Fruit fly (Drosophila melanogaster) whole organism, larva: ENCODE results near the gene CG42371.

Source experiments
- noc ChIP-seq: fragments of 200-800 bp; sonication (Bioruptor generic); optimal IDR thresholded peaks from 3 replicates; lab custom pipeline; 2019; ENCODE audit warnings: missing biosample characterization, mild to moderate bottlenecking, missing genetic modification characterization, moderate library complexity

CG42371 gene

dm6 chr2L:2184129-2184528 lies 32.9 kb downstream of the CG42371 start:
- no peak for TF ChIP-seq noc (tag; lab: Kevin White, UChicago)

dm6 chr2L:2182735-2183340 lies 34.2 kb downstream of the CG42371 start:
- TF ChIP-seq noc (tag; lab: Kevin White, UChicago), result no peak

dm6 chr2L:2181971-2182643 lies 34.9 kb downstream of the CG42371 start:
- TF ChIP-seq noc (tag; lab: Kevin White, UChicago), result no peak

- TF ChIP-seq noc (tag; lab: Kevin White, UChicago), result no peak
Measured at dm6 chr2L:2180665-2181064, 36.4 kb downstream of the CG42371 start.

- TF ChIP-seq noc (tag; lab: Kevin White, UChicago), result peak; percentile 37
Measured at dm6 chr2L:2180120-2180539, 36.9 kb downstream of the CG42371 start.

dm6 chr2L:2179366-2179765 lies 37.7 kb downstream of the CG42371 start:
- TF ChIP-seq noc (tag; lab: Kevin White, UChicago), result peak; percentile 64

- no peak for TF ChIP-seq noc (tag; lab: Kevin White, UChicago)
Measured at dm6 chr2L:2178810-2179143, 38.3 kb downstream of the CG42371 start.

- no peak for TF ChIP-seq noc (tag; lab: Kevin White, UChicago)
Measured at dm6 chr2L:2177969-2178809, 38.9 kb downstream of the CG42371 start, which contains the start of gene aop. TSS of gene aop (minus strand) at chr2L:2178754.

- TF ChIP-seq noc (tag; lab: Kevin White, UChicago), result peak; percentile 38
Measured at dm6 chr2L:2177312-2177968, 39.6 kb downstream of the CG42371 start.

- peak; percentile 95 for TF ChIP-seq noc (tag; lab: Kevin White, UChicago)
Measured at dm6 chr2L:2175930-2176643, 41.0 kb downstream of the CG42371 start.

- peak; percentile 41 for TF ChIP-seq noc (tag; lab: Kevin White, UChicago)
Measured at dm6 chr2L:2175090-2175830, 41.8 kb downstream of the CG42371 start.

dm6 chr2L:2173604-2174003 lies 43.4 kb downstream of the CG42371 start:
- TF ChIP-seq noc (tag; lab: Kevin White, UChicago), result no peak

- no peak for TF ChIP-seq noc (tag; lab: Kevin White, UChicago)
Measured at dm6 chr2L:2173191-2173590, 43.9 kb downstream of the CG42371 start.

dm6 chr2L:2172460-2173121 lies 44.5 kb downstream of the CG42371 start:
- no peak for TF ChIP-seq noc (tag; lab: Kevin White, UChicago)
